Worm (Caenorhabditis elegans) whole organism, L3 larva: ENCODE measurements around the gene clec-196.
A peak's percentile ranks its signal among the peaks of the same experiment; 100 is the strongest.

Source experiments
- R02D3.7 ChIP-seq: fragments of 150-350 bp; optimal IDR thresholded peaks from 2 replicates; lab custom pipeline; 2014; ENCODE audit warnings: missing biosample characterization, missing genetic modification characterization
- ZK546.5 ChIP-seq: sonication (generic microtip); optimal IDR thresholded peaks from 2 replicates; lab custom pipeline; 2017; ENCODE audit warnings: missing biosample characterization, missing genetic modification characterization
- aly-2 ChIP-seq: fragments of 150-350 bp; optimal IDR thresholded peaks from 2 replicates; lab custom pipeline; 2014; ENCODE audit warnings: missing biosample characterization, missing genetic modification characterization
- ama-1 ChIP-seq: fragments of 150-350 bp; optimal IDR thresholded peaks from 2 replicates; lab custom pipeline; 2018
- ceh-16 ChIP-seq: sonication (generic microtip); optimal IDR thresholded peaks from 2 replicates; lab custom pipeline; 2017; ENCODE audit warnings: missing biosample characterization, missing genetic modification characterization
- ceh-82 ChIP-seq: fragments of 150-350 bp; optimal IDR thresholded peaks from 2 replicates; lab custom pipeline; 2014; ENCODE audit warnings: missing biosample characterization, missing genetic modification characterization
- ceh-9 ChIP-seq: sonication (generic microtip); optimal IDR thresholded peaks from 2 replicates; lab custom pipeline; 2018; ENCODE audit warnings: missing biosample characterization, missing genetic modification characterization
- daf-12 ChIP-seq: fragments of 150-350 bp; optimal IDR thresholded peaks from 2 replicates; lab custom pipeline; 2014; ENCODE audit warnings: missing biosample characterization, missing genetic modification reagents, missing genetic modification characterization
- egl-27 ChIP-seq: sonication (generic microtip); optimal IDR thresholded peaks from 4 replicates; lab custom pipeline; 2017; ENCODE audit warnings: missing biosample characterization, missing genetic modification reagents, missing genetic modification characterization
- egl-5 ChIP-seq: fragments of 150-350 bp; optimal IDR thresholded peaks from 2 replicates; lab custom pipeline; 2017; ENCODE audit warnings: missing biosample characterization, missing genetic modification reagents, missing genetic modification characterization, inconsistent platforms
- elt-2 ChIP-seq: sonication (generic microtip); optimal IDR thresholded peaks from 2 replicates; lab custom pipeline; 2016; ENCODE audit warnings: missing genetic modification reagents, mild to moderate bottlenecking, missing genetic modification characterization, missing compliant biosample characterization
- eor-1 ChIP-seq, 2 experiments: fragments of 150-350 bp; optimal IDR thresholded peaks; 2 replicates each; lab custom pipeline; 2014 to 2018; ENCODE audit warnings: missing biosample characterization in 2 of 2, missing genetic modification characterization in 2 of 2
- fkh-2 ChIP-seq: fragments of 150-350 bp; optimal IDR thresholded peaks from 2 replicates; lab custom pipeline; 2014; ENCODE audit warnings: missing biosample characterization, missing genetic modification reagents, missing genetic modification characterization
- fos-1 ChIP-seq: fragments of 150-350 bp; optimal IDR thresholded peaks from 2 replicates; lab custom pipeline; 2014; ENCODE audit warnings: missing biosample characterization, missing genetic modification characterization
- jun-1 ChIP-seq: fragments of 150-350 bp; optimal IDR thresholded peaks from 2 replicates; lab custom pipeline; 2014; ENCODE audit warnings: missing biosample characterization, missing genetic modification reagents, missing genetic modification characterization
- lin-15B ChIP-seq: fragments of 150-350 bp; optimal IDR thresholded peaks from 2 replicates; lab custom pipeline; 2014; ENCODE audit warnings: missing biosample characterization, missing genetic modification characterization
- lin-39 ChIP-seq: fragments of 150-350 bp; optimal IDR thresholded peaks from 2 replicates; lab custom pipeline; 2018; ENCODE audit warnings: missing biosample characterization, missing genetic modification reagents, missing genetic modification characterization
- lsy-12 ChIP-seq: sonication (generic microtip); optimal IDR thresholded peaks from 2 replicates; lab custom pipeline; 2016; ENCODE audit warnings: mild to moderate bottlenecking, missing genetic modification characterization, missing compliant biosample characterization
- mdl-1 ChIP-seq: fragments of 150-350 bp; optimal IDR thresholded peaks from 2 replicates; lab custom pipeline; 2014; ENCODE audit warnings: missing biosample characterization, missing genetic modification characterization
- mml-1 ChIP-seq: fragments of 150-350 bp; sonication (generic microtip); optimal IDR thresholded peaks from 3 replicates; lab custom pipeline; 2014; ENCODE audit warnings: missing biosample characterization, missing genetic modification characterization
- nfya-1 ChIP-seq: sonication (generic microtip); optimal IDR thresholded peaks from 2 replicates; lab custom pipeline; 2017; ENCODE audit warnings: missing genetic modification characterization, mild to moderate bottlenecking, missing compliant biosample characterization, antibody characterized with exemption, moderate library complexity; ENCODE audit not compliant: insufficient read depth
- nhr-12 ChIP-seq: fragments of 150-350 bp; optimal IDR thresholded peaks from 2 replicates; lab custom pipeline; 2014; ENCODE audit warnings: missing biosample characterization, missing genetic modification characterization
- nhr-23 ChIP-seq: fragments of 150-350 bp; optimal IDR thresholded peaks from 2 replicates; lab custom pipeline; 2014; ENCODE audit warnings: missing biosample characterization, missing genetic modification reagents, missing genetic modification characterization
- nhr-237 ChIP-seq: fragments of 150-350 bp; optimal IDR thresholded peaks from 2 replicates; lab custom pipeline; 2014; ENCODE audit warnings: missing biosample characterization, missing genetic modification characterization
- nhr-25 ChIP-seq: sonication (generic microtip); optimal IDR thresholded peaks from 2 replicates; lab custom pipeline; 2017; ENCODE audit warnings: missing biosample characterization, missing genetic modification characterization
- nhr-28 ChIP-seq: fragments of 150-350 bp; optimal IDR thresholded peaks from 2 replicates; lab custom pipeline; 2014; ENCODE audit warnings: missing biosample characterization, missing genetic modification characterization
- nhr-76 ChIP-seq: fragments of 150-350 bp; sonication (generic microtip); optimal IDR thresholded peaks from 5 replicates; lab custom pipeline; 2014; ENCODE audit warnings: missing biosample characterization, missing genetic modification characterization
- pha-4 ChIP-seq: fragments of 150-350 bp; optimal IDR thresholded peaks from 2 replicates; lab custom pipeline; 2014; ENCODE audit warnings: missing biosample characterization, missing genetic modification reagents, missing genetic modification characterization
- pqm-1 ChIP-seq: fragments of 150-350 bp; optimal IDR thresholded peaks from 2 replicates; lab custom pipeline; 2017; ENCODE audit warnings: missing biosample characterization, missing genetic modification characterization, inconsistent platforms
- sea-2 ChIP-seq: fragments of 150-350 bp; sonication (generic microtip); optimal IDR thresholded peaks from 4 replicates; lab custom pipeline; 2014; ENCODE audit warnings: missing biosample characterization, missing genetic modification reagents, missing genetic modification characterization
- skn-1 ChIP-seq: fragments of 150-350 bp; optimal IDR thresholded peaks from 2 replicates; lab custom pipeline; 2014; ENCODE audit warnings: missing biosample characterization, missing genetic modification characterization
- snpc-4 ChIP-seq: fragments of 150-350 bp; optimal IDR thresholded peaks from 2 replicates; lab custom pipeline; 2014; ENCODE audit warnings: missing biosample characterization, missing genetic modification characterization
- tbx-2 ChIP-seq: sonication (generic microtip); optimal IDR thresholded peaks from 2 replicates; lab custom pipeline; 2016; ENCODE audit warnings: mild to moderate bottlenecking, missing genetic modification characterization, missing compliant biosample characterization
- unc-39 ChIP-seq: sonication (generic microtip); optimal IDR thresholded peaks from 4 replicates; lab custom pipeline; 2017; ENCODE audit warnings: missing biosample characterization, missing genetic modification characterization
- unc-62 ChIP-seq: fragments of 150-350 bp; sonication (generic microtip); optimal IDR thresholded peaks from 4 replicates; lab custom pipeline; 2014; ENCODE audit warnings: missing biosample characterization, missing genetic modification reagents, missing genetic modification characterization
- zag-1 ChIP-seq: fragments of 150-350 bp; optimal IDR thresholded peaks from 2 replicates; lab custom pipeline; 2014; ENCODE audit warnings: missing biosample characterization, missing genetic modification characterization
- ztf-11 ChIP-seq: fragments of 150-350 bp; optimal IDR thresholded peaks from 2 replicates; lab custom pipeline; 2014; ENCODE audit warnings: missing biosample characterization, missing genetic modification characterization
- ztf-4 ChIP-seq: fragments of 150-350 bp; optimal IDR thresholded peaks from 2 replicates; lab custom pipeline; 2014; ENCODE audit warnings: missing biosample characterization, missing genetic modification characterization

clec-196 gene

ce11 chrIV:17278861-17279591, 2.3 kb downstream of the clec-196 start, which contains the start of gene hsp-1:
Gene hsp-1, plus strand, starts transcription at chrIV:17278959.
- TF ChIP-seq nhr-76 (tag; lab: Kevin White, UChicago) (no peak), fos-1 (tag; lab: Kevin White, UChicago) (no peak), aly-2 (no peak), ama-1 (peak; percentile 88), lin-39 (tag; lab: Kevin White, UChicago) (peak; percentile 12)

DNA sequence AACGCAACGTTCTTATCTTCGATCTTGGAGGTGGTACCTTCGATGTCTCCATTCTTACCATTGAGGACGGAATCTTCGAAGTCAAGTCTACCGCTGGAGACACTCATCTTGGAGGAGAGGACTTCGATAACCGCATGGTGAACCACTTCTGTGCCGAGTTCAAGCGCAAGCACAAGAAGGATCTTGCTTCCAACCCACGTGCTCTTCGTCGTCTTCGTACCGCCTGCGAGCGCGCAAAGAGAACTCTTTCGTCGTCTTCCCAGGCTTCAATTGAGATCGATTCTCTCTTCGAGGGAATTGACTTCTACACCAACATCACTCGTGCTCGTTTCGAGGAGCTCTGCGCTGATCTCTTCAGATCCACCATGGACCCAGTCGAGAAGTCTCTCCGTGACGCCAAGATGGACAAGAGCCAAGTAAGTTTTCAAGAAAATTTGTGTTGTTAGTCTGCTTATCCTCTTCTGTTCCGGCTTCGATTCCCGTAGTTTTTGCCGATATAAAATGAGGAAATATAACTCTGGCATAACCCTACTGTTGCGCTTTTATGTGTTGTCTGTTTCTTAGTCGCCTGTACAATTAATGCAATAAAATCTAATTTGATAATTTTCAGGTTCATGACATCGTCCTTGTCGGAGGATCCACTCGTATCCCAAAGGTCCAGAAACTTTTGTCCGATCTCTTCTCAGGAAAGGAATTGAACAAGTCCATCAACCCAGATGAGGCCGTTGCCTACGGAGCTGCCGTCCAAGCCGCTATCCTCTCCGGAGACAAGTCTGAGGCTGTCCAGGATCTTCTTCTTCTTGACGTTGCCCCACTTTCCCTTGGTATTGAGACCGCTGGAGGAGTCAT, 3.1 kb downstream of the clec-196 start:
- no peak for TF ChIP-seq unc-62 (GFP tag; lab: Kevin White, UChicago)
- peak; percentile 8 for TF ChIP-seq snpc-4 (tag; lab: Kevin White, UChicago)
- TF ChIP-seq zag-1: no peak
- TF ChIP-seq ZK546.5 (tag; lab: Kevin White, UChicago): no peak
- peak; percentile 26 for TF ChIP-seq ama-1
- TF ChIP-seq mdl-1: no peak
- TF ChIP-seq nhr-76 (tag; lab: Kevin White, UChicago): no peak
- TF ChIP-seq nhr-23: no peak
- TF ChIP-seq lin-39 (tag; lab: Kevin White, UChicago): no peak
- no peak for TF ChIP-seq eor-1 (tag; optimal IDR thresholded peaks at IDR 0.05; lab: Kevin White, UChicago)
- peak; percentile 45 for TF ChIP-seq nhr-25 (tag; lab: Kevin White, UChicago)
- TF ChIP-seq nhr-237: no peak
- no peak for TF ChIP-seq tbx-2 (tag; lab: Kevin White, UChicago)
- peak; percentile 30 for TF ChIP-seq ceh-16
- TF ChIP-seq, all 47 proteins: peak for 4

ce11 chrIV:17280441-17280939, 3.7 kb downstream of the clec-196 start:
- TF ChIP-seq nhr-25 (tag; lab: Kevin White, UChicago) (peak; percentile 58), ama-1 (peak; percentile 95), nfya-1 (tag; lab: Kevin White, UChicago) (peak; percentile 1), jun-1 (tag; lab: Kevin White, UChicago) (no peak), ztf-11 (tag; lab: Kevin White, UChicago) (no peak), ztf-4 (tag; lab: Kevin White, UChicago) (no peak), nhr-12 (tag; lab: Kevin White, UChicago) (no peak), egl-27 (no peak), pqm-1 (tag; lab: Kevin White, UChicago) (no peak), skn-1 (tag; lab: Kevin White, UChicago) (no peak), ZK546.5 (tag; lab: Kevin White, UChicago) (no peak)

- peak; percentile 76 for TF ChIP-seq nhr-25 (tag; lab: Kevin White, UChicago)
- TF ChIP-seq fos-1 (tag; lab: Kevin White, UChicago): peak; percentile 77
- TF ChIP-seq mml-1 (tag; lab: Kevin White, UChicago): no peak
- TF ChIP-seq nfya-1 (tag; lab: Kevin White, UChicago): peak; percentile 64
- no peak for TF ChIP-seq nhr-237
- no peak for TF ChIP-seq lin-15B (tag; lab: Kevin White, UChicago)
- TF ChIP-seq egl-27: no peak
- no peak for TF ChIP-seq lin-39 (tag; lab: Kevin White, UChicago)
- TF ChIP-seq skn-1 (tag; lab: Kevin White, UChicago): no peak
- TF ChIP-seq daf-12 (tag; lab: Kevin White, UChicago): no peak
- no peak for TF ChIP-seq ceh-82 (tag; lab: Kevin White, UChicago)
- no peak for TF ChIP-seq eor-1 (tag; optimal IDR thresholded peaks at IDR 0.05; lab: Kevin White, UChicago)
- peak; percentile 62 for TF ChIP-seq elt-2 (tag; lab: Kevin White, UChicago)
- peak; percentile 42 for TF ChIP-seq nhr-23
- TF ChIP-seq nhr-28 (tag; lab: Kevin White, UChicago): no peak
- TF ChIP-seq tbx-2 (tag; lab: Kevin White, UChicago): peak; percentile 84
- TF ChIP-seq ztf-11 (tag; lab: Kevin White, UChicago): no peak
- no peak for TF ChIP-seq egl-5 (tag; lab: Kevin White, UChicago)
- peak; percentile 87 for TF ChIP-seq ztf-4 (tag; lab: Kevin White, UChicago)
- TF ChIP-seq lsy-12 (tag; lab: Kevin White, UChicago): peak; percentile 75
- TF ChIP-seq unc-39: no peak
- TF ChIP-seq ZK546.5 (tag; lab: Kevin White, UChicago): no peak
- TF ChIP-seq zag-1: no peak
- no peak for TF ChIP-seq R02D3.7 (tag; lab: Kevin White, UChicago)
- TF ChIP-seq pha-4: peak; percentile 88
- TF ChIP-seq jun-1 (tag; lab: Kevin White, UChicago): peak; percentile 65
- TF ChIP-seq sea-2 (GFP tag; lab: Kevin White, UChicago): no peak
- TF ChIP-seq fkh-2 (tag; lab: Kevin White, UChicago): no peak
- TF ChIP-seq ceh-16: no peak
- TF ChIP-seq ceh-9: no peak
- TF ChIP-seq nhr-12 (tag; lab: Kevin White, UChicago): no peak
Measured at ce11 chrIV:17281060-17282021, 4.6 kb downstream of the clec-196 start.
